Fruit fly (Drosophila melanogaster): ENCODE results near the gene Tm2.

The Tm2 gene

DNA sequence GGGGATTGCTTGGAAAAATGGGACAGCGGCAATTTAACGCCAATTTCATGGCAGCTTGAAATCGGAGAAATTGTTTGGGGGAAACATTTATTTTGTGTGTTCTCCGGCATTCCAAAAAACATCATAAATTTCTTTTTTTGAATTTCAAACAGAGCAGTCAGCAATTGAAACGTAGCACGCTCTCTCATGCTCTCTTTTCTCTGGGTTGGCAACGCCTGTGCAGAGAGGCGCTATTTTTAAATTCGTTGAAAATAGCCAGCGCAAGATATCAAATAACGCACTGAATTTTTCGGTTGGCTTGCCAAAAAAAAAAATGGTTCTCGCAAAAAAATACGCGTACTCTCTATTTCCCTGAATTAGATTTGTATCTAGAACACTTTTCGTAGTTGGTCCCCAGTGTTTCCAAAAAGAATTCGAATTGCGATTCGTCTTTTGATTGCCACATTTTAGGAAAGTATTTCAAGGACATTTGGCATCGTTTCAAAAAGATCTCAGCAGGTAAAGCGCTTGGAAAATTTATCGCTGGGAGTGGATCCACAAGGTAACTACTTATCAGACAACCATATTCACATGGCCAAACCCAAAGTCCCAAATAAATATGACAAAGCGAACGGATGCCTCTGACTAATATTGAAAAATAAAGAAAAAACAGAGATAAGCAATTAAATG, 23.8 kb upstream of the Tm2 start (continued):
- TF ChIP-seq Deaf1 (tag; optimal IDR thresholded peaks at IDR 0.05): no peak
- no peak for TF ChIP-seq CG11398 (GFP tag; optimal IDR thresholded peaks at IDR 0.05)
- no peak for TF ChIP-seq CG13287 (GFP tag; IDR thresholded peaks at IDR 0.05; ENCODE audit: partially characterized antibody)
- TF ChIP-seq CG1233 (GFP tag; optimal IDR thresholded peaks at IDR 0.05): no peak
- no peak for TF ChIP-seq MBD-R2 (GFP tag; IDR thresholded peaks at IDR 0.05)
- no peak for TF ChIP-seq CG12236 (GFP tag; optimal IDR thresholded peaks at IDR 0.05)
- TF ChIP-seq fd96Cb (tag; optimal IDR thresholded peaks at IDR 0.05): no peak
- TF ChIP-seq GATAe (GFP tag; conservative IDR thresholded peaks at IDR 0.05): no peak
- TF ChIP-seq CG7271 (tag; optimal IDR thresholded peaks at IDR 0.05): no peak
- peak; percentile 9 for TF ChIP-seq CG2120 (GFP tag; optimal IDR thresholded peaks at IDR 0.05)
- TF ChIP-seq tap (tag; optimal IDR thresholded peaks at IDR 0.05): no peak
- TF ChIP-seq E2f1 (GFP tag; IDR thresholded peaks at IDR 0.05): no peak
- peak in 1 of 2 experiments; percentile 25 for TF ChIP-seq crp (GFP tag; optimal IDR thresholded peaks at IDR 0.05)
- no peak for TF ChIP-seq CG16863 (GFP tag; optimal IDR thresholded peaks at IDR 0.05)
- TF ChIP-seq Antp (GFP tag; optimal IDR thresholded peaks at IDR 0.05): no peak
- TF ChIP-seq chif (GFP tag; optimal IDR thresholded peaks at IDR 0.05): no peak
- peak; percentile 7 for TF ChIP-seq CG9797 (GFP tag; optimal IDR thresholded peaks at IDR 0.05)
- TF ChIP-seq CG6791 (GFP tag; IDR thresholded peaks at IDR 0.05; ENCODE audit: partially characterized antibody): no peak
- no peak for TF ChIP-seq TFAM (GFP tag; optimal IDR thresholded peaks at IDR 0.05)
- no peak for TF ChIP-seq CG15073 (GFP tag; optimal IDR thresholded peaks at IDR 0.05)
- no peak for TF ChIP-seq fu2 (GFP tag; optimal IDR thresholded peaks at IDR 0.05)
- TF ChIP-seq Adf1 (GFP tag; IDR thresholded peaks at IDR 0.05): no peak
- no peak for TF ChIP-seq Drgx (GFP tag; IDR thresholded peaks at IDR 0.05)
- TF ChIP-seq ab (GFP tag; optimal IDR thresholded peaks at IDR 0.05): no peak
- no peak for TF ChIP-seq zfh2 (GFP tag; optimal IDR thresholded peaks at IDR 0.05)
- peak; percentile 10 for TF ChIP-seq BEAF-32 (GFP tag; optimal IDR thresholded peaks at IDR 0.05)
- TF ChIP-seq CG12769 (tag; optimal IDR thresholded peaks at IDR 0.05): no peak
- TF ChIP-seq CG34224 (GFP tag; IDR thresholded peaks at IDR 0.05; ENCODE audit: partially characterized antibody): no peak
- no peak for TF ChIP-seq caup (GFP tag; optimal IDR thresholded peaks at IDR 0.05; ENCODE audit: severe bottlenecking)
- TF ChIP-seq Blimp-1 (GFP tag; optimal IDR thresholded peaks at IDR 0.05): no peak
- TF ChIP-seq sens-2 (GFP tag; IDR thresholded peaks at IDR 0.05): no peak
- TF ChIP-seq z (GFP tag; IDR thresholded peaks at IDR 0.05): no peak
- TF ChIP-seq CG43689 (GFP tag; IDR thresholded peaks at IDR 0.05): no peak
- TF ChIP-seq CG11723 (GFP tag; optimal IDR thresholded peaks at IDR 0.05): no peak
- no peak for TF ChIP-seq insv (GFP tag; optimal IDR thresholded peaks at IDR 0.05)
- TF ChIP-seq sc (optimal IDR thresholded peaks at IDR 0.05): no peak
- no peak for TF ChIP-seq sc (GFP tag; optimal IDR thresholded peaks at IDR 0.05)
- no peak for TF ChIP-seq odd (GFP tag; optimal IDR thresholded peaks at IDR 0.05)
- no peak for TF ChIP-seq Poxn (GFP tag; IDR thresholded peaks at IDR 0.05)
- TF ChIP-seq CG7839 (tag; optimal IDR thresholded peaks at IDR 0.05): no peak
- no peak for TF ChIP-seq CG4328 (GFP tag; optimal IDR thresholded peaks at IDR 0.05)
- TF ChIP-seq ranshi (GFP tag; IDR thresholded peaks at IDR 0.05): no peak
- TF ChIP-seq nerfin-2 (GFP tag; IDR thresholded peaks at IDR 0.05; ENCODE audit: partially characterized antibody): no peak
- no peak for TF ChIP-seq so (GFP tag; IDR thresholded peaks at IDR 0.05)
- no peak for TF ChIP-seq Doc2 (GFP tag; IDR thresholded peaks at IDR 0.05)
- TF ChIP-seq aop (GFP tag; IDR thresholded peaks at IDR 0.05): no peak
- no peak for TF ChIP-seq schlank (tag; optimal IDR thresholded peaks at IDR 0.05)
- peak; percentile 88 for TF ChIP-seq CG1603 (tag; optimal IDR thresholded peaks at IDR 0.05)
- no peak for TF ChIP-seq wek (GFP tag; optimal IDR thresholded peaks at IDR 0.05)
- peak; percentile 35 for TF ChIP-seq CG17912 (GFP tag; optimal IDR thresholded peaks at IDR 0.05)
